Worm (Caenorhabditis elegans): ENCODE data around the gene F46F5.13.

DNA sequence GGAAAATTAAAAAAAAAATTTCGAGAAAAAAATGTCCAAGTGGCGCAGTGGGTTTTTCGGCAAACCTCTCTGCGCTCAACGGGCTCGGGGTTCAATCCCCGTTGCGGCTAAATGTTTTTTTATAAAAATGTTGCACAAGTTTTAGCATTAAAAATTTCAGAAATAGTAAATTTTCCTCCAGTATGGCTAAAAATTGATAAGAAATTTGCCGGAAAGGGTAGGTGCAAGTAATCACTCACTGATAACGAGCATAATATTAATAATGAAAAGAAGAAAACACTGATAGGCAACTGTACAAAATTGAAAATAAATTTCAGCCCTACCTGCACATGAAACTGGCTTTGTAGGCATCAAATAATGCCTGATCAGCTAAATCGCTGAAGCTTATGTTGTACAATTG is 38.7 kb upstream of the F46F5.13 start:
- TF ChIP-seq nhr-25 (tag; optimal IDR thresholded peaks at IDR 0.05) (no peak), R02D3.7 (tag; optimal IDR thresholded peaks at IDR 0.05) (no peak), zag-1 (tag; optimal IDR thresholded peaks at IDR 0.05) (no peak), snpc-4 (tag; optimal IDR thresholded peaks at IDR 0.05) (no peak), jun-1 (tag; optimal IDR thresholded peaks at IDR 0.05) (no peak), nhr-12 (tag; optimal IDR thresholded peaks at IDR 0.05) (no peak), tbx-2 (tag; optimal IDR thresholded peaks at IDR 0.05) (no peak), pha-4 (tag; optimal IDR thresholded peaks at IDR 0.05) (no peak), nhr-28 (tag; optimal IDR thresholded peaks at IDR 0.05) (no peak), lin-39 (tag; optimal IDR thresholded peaks at IDR 0.05) (no peak), ztf-11 (tag; optimal IDR thresholded peaks at IDR 0.05) (no peak), unc-62 (GFP tag; optimal IDR thresholded peaks at IDR 0.05) (no peak), ceh-82 (tag; optimal IDR thresholded peaks at IDR 0.05) (no peak), skn-1 (tag; optimal IDR thresholded peaks at IDR 0.05) (no peak)

Data from whole organism, L3 larva.